Worm (Caenorhabditis elegans) whole organism, early embryonic: ENCODE measurements around the gene C31B8.9.

ENCODE experiments used
- B0310.2 ChIP-seq: sonication (generic microtip); optimal IDR thresholded peaks from 2 replicates; lab custom pipeline; 2016; ENCODE audit warnings: mild to moderate bottlenecking, missing genetic modification characterization, missing compliant biosample characterization
- F13C5.2 ChIP-seq: sonication (generic microtip); optimal IDR thresholded peaks from 2 replicates; lab custom pipeline; 2017; ENCODE audit warnings: mild to moderate bottlenecking, missing genetic modification characterization, inconsistent platforms, missing compliant biosample characterization
- aly-1 ChIP-seq: sonication (generic microtip); optimal IDR thresholded peaks from 2 replicates; lab custom pipeline; 2016; ENCODE audit warnings: missing genetic modification characterization, missing compliant biosample characterization
- ama-1 ChIP-seq: fragments of 150-350 bp; optimal IDR thresholded peaks from 2 replicates; lab custom pipeline; 2014
- ceh-13 ChIP-seq: fragments of 200-800 bp; sonication (Bioruptor generic); optimal IDR thresholded peaks from 2 replicates; lab custom pipeline; 2018; ENCODE audit warnings: mild to moderate bottlenecking, missing genetic modification characterization, missing compliant biosample characterization
- ceh-36 ChIP-seq: sonication (generic microtip); optimal IDR thresholded peaks from 2 replicates; lab custom pipeline; 2016; ENCODE audit warnings: missing genetic modification characterization, inconsistent platforms, missing compliant biosample characterization
- ets-7 ChIP-seq: sonication (generic microtip); optimal IDR thresholded peaks from 2 replicates; lab custom pipeline; 2016; ENCODE audit warnings: missing genotype, missing genetic modification characterization, missing compliant biosample characterization
- flt-1 ChIP-seq: fragments of 200-800 bp; sonication (Bioruptor generic); IDR thresholded peaks from 2 replicates; pipeline ENCODE4 v1.3.6; 2022; ENCODE audit warnings: missing genetic modification characterization, missing compliant biosample characterization
- hmbx-1 ChIP-seq: sonication (generic microtip); optimal IDR thresholded peaks from 2 replicates; lab custom pipeline; 2016; ENCODE audit warnings: mild to moderate bottlenecking, missing genetic modification characterization, missing compliant biosample characterization
- hmg-4 ChIP-seq: fragments of 200-800 bp; sonication (Bioruptor generic); optimal IDR thresholded peaks from 2 replicates; lab custom pipeline; 2018; ENCODE audit warnings: mild to moderate bottlenecking, missing genetic modification characterization, missing compliant biosample characterization
- hnd-1 ChIP-seq: sonication (generic microtip); optimal IDR thresholded peaks from 2 replicates; lab custom pipeline; 2016; ENCODE audit warnings: missing genetic modification characterization, missing compliant biosample characterization
- pes-1 ChIP-seq: fragments of 200-800 bp; sonication (Bioruptor generic); IDR thresholded peaks from 2 replicates; pipeline ENCODE4 v1.3.6; 2022; ENCODE audit warnings: missing genetic modification reagents, missing genetic modification characterization, missing compliant biosample characterization
- scrt-1 ChIP-seq: fragments of 200-800 bp; sonication (Bioruptor generic); IDR thresholded peaks from 2 replicates; pipeline ENCODE4 v1.3.6; 2022; ENCODE audit warnings: missing genetic modification characterization, missing compliant biosample characterization
- sea-1 ChIP-seq: fragments of 200-800 bp; sonication (Bioruptor generic); conservative IDR thresholded peaks from 2 replicates; pipeline ENCODE4 v1.3.6; 2022; ENCODE audit warnings: missing genetic modification characterization, missing compliant biosample characterization
- tbx-11 ChIP-seq: fragments of 200-800 bp; sonication (Bioruptor generic); IDR thresholded peaks from 2 replicates; pipeline ENCODE4 v1.3.6; 2022; ENCODE audit warnings: missing genetic modification characterization, missing compliant biosample characterization
- tbx-37 ChIP-seq: fragments of 200-800 bp; sonication (Bioruptor generic); conservative IDR thresholded peaks from 2 replicates; pipeline ENCODE4 v1.3.6; 2022; ENCODE audit warnings: missing genetic modification reagents, missing genetic modification characterization, missing compliant biosample characterization
- tra-4 ChIP-seq: sonication (generic microtip); optimal IDR thresholded peaks from 2 replicates; lab custom pipeline; 2017; ENCODE audit warnings: missing genetic modification characterization, missing compliant biosample characterization

Gene C31B8.9

ce11 chrV:2879801-2880200, 33.0 kb downstream of the C31B8.9 start, which contains the start of gene str-39:
Gene str-39, minus strand, starts transcription at chrV:2879901.
- TF ChIP-seq ama-1 (lab: Kevin White, UChicago) (no peak), hmg-4 (GFP tag; lab: Kevin White, UChicago) (no peak), ceh-36 (tag; lab: Kevin White, UChicago) (no peak), tbx-37 (GFP tag; lab: Robert Waterston, UW) (no peak), aly-1 (tag; lab: Kevin White, UChicago) (no peak), sea-1 (GFP tag; lab: Robert Waterston, UW) (no peak), flt-1 (GFP tag; lab: Robert Waterston, UW) (no peak), scrt-1 (GFP tag; lab: Robert Waterston, UW) (no peak), ceh-13 (GFP tag; lab: Kevin White, UChicago) (no peak), hnd-1 (tag; lab: Kevin White, UChicago) (no peak), hmbx-1 (tag; lab: Kevin White, UChicago) (no peak), pes-1 (GFP tag; lab: Robert Waterston, UW) (no peak), tra-4 (no peak), tbx-11 (GFP tag; lab: Robert Waterston, UW) (no peak), ets-7 (no peak)

- TF ChIP-seq ceh-36 (tag; lab: Kevin White, UChicago) (no peak), F13C5.2 (tag; lab: Kevin White, UChicago) (no peak), flt-1 (GFP tag; lab: Robert Waterston, UW) (no peak), tbx-37 (GFP tag; lab: Robert Waterston, UW) (no peak), ets-7 (no peak), tbx-11 (GFP tag; lab: Robert Waterston, UW) (no peak), sea-1 (GFP tag; lab: Robert Waterston, UW) (no peak), hnd-1 (tag; lab: Kevin White, UChicago) (no peak)
Observed at ce11 chrV:2877509-2877908, 35.3 kb downstream of the C31B8.9 start, which contains the start of gene F37B4.10. Gene F37B4.10, minus strand, starts transcription at chrV:2877609.

- TF ChIP-seq hnd-1 (tag; lab: Kevin White, UChicago) (no peak), hmbx-1 (tag; lab: Kevin White, UChicago) (no peak), ceh-13 (GFP tag; lab: Kevin White, UChicago) (no peak), flt-1 (GFP tag; lab: Robert Waterston, UW) (no peak), scrt-1 (GFP tag; lab: Robert Waterston, UW) (no peak), tra-4 (no peak), hmg-4 (GFP tag; lab: Kevin White, UChicago) (no peak), ama-1 (lab: Kevin White, UChicago) (no peak), ceh-36 (tag; lab: Kevin White, UChicago) (no peak), tbx-37 (GFP tag; lab: Robert Waterston, UW) (no peak), F13C5.2 (tag; lab: Kevin White, UChicago) (no peak), ets-7 (no peak), B0310.2 (no peak), tbx-11 (GFP tag; lab: Robert Waterston, UW) (no peak), pes-1 (GFP tag; lab: Robert Waterston, UW) (no peak), aly-1 (tag; lab: Kevin White, UChicago) (no peak)
Observed at ce11 chrV:2876188-2876831, 36.5 kb downstream of the C31B8.9 start.

- TF ChIP-seq ama-1 (lab: Kevin White, UChicago) (no peak), tbx-11 (GFP tag; lab: Robert Waterston, UW) (0 out of 2 replicates have a peak, but pooled peaks have one; percentile 16)
Observed at ce11 chrV:2875422-2875821, 37.4 kb downstream of the C31B8.9 start, which contains the start of gene folt-2. Gene folt-2, minus strand, starts transcription at chrV:2875600.

ce11 chrV:2872947-2873346, 39.9 kb downstream of the C31B8.9 start:
- TF ChIP-seq scrt-1 (GFP tag; lab: Robert Waterston, UW), result no peak
- no peak for TF ChIP-seq F13C5.2 (tag; lab: Kevin White, UChicago)
- TF ChIP-seq hnd-1 (tag; lab: Kevin White, UChicago), result no peak
- TF ChIP-seq ets-7, result no peak

- no peak for TF ChIP-seq flt-1 (GFP tag; lab: Robert Waterston, UW)
- TF ChIP-seq ama-1 (lab: Kevin White, UChicago), result no peak
- TF ChIP-seq ceh-13 (GFP tag; lab: Kevin White, UChicago), result no peak
- TF ChIP-seq hmg-4 (GFP tag; lab: Kevin White, UChicago), result no peak
- TF ChIP-seq tra-4, result no peak
- TF ChIP-seq scrt-1 (GFP tag; lab: Robert Waterston, UW), result no peak
- no peak for TF ChIP-seq aly-1 (tag; lab: Kevin White, UChicago)
- no peak for TF ChIP-seq tbx-11 (GFP tag; lab: Robert Waterston, UW)
- no peak for TF ChIP-seq pes-1 (GFP tag; lab: Robert Waterston, UW)
- no peak for TF ChIP-seq B0310.2
- TF ChIP-seq ceh-36 (tag; lab: Kevin White, UChicago), result no peak
Observed at ce11 chrV:2871754-2872504, 40.9 kb downstream of the C31B8.9 start.

ce11 chrV:2870127-2870526, 42.7 kb downstream of the C31B8.9 start, which contains the start of gene srh-243:
Gene srh-243, plus strand, starts transcription at chrV:2870427.
- TF ChIP-seq ets-7, result no peak
- TF ChIP-seq ceh-13 (GFP tag; lab: Kevin White, UChicago), result no peak
- TF ChIP-seq ceh-36 (tag; lab: Kevin White, UChicago), result no peak
- no peak for TF ChIP-seq pes-1 (GFP tag; lab: Robert Waterston, UW)
- no peak for TF ChIP-seq tbx-11 (GFP tag; lab: Robert Waterston, UW)
- no peak for TF ChIP-seq hmg-4 (GFP tag; lab: Kevin White, UChicago)
- no peak for TF ChIP-seq scrt-1 (GFP tag; lab: Robert Waterston, UW)
- no peak for TF ChIP-seq aly-1 (tag; lab: Kevin White, UChicago)
- TF ChIP-seq sea-1 (GFP tag; lab: Robert Waterston, UW), result no peak
- TF ChIP-seq tbx-37 (GFP tag; lab: Robert Waterston, UW), result no peak
- TF ChIP-seq hnd-1 (tag; lab: Kevin White, UChicago), result no peak
- TF ChIP-seq flt-1 (GFP tag; lab: Robert Waterston, UW), result no peak
- no peak for TF ChIP-seq ama-1 (lab: Kevin White, UChicago)
- no peak for TF ChIP-seq F13C5.2 (tag; lab: Kevin White, UChicago)
- no peak for TF ChIP-seq B0310.2
- TF ChIP-seq tra-4, result no peak
- TF ChIP-seq hmbx-1 (tag; lab: Kevin White, UChicago), result no peak
